Fruit fly (Drosophila melanogaster) whole organism, embryonic: ENCODE results near the gene Rcd2.

Experiments
- Adf1 ChIP-seq: fragments of 200-800 bp; sonication (Bioruptor generic); IDR thresholded peaks from 2 replicates; pipeline ENCODE4 v1.3.6; 2022; ENCODE audit warnings: missing biosample characterization, missing genetic modification characterization
- Bdp1 ChIP-seq: fragments of 200-800 bp; sonication (Bioruptor generic); optimal IDR thresholded peaks from 3 replicates; lab custom pipeline; 2016; ENCODE audit warnings: missing biosample characterization, missing genetic modification characterization
- CG10321 ChIP-seq: fragments of 200-800 bp; sonication (Bioruptor generic); IDR thresholded peaks from 2 replicates; pipeline ENCODE4 v1.3.6; 2022; ENCODE audit warnings: missing biosample characterization, missing genetic modification characterization
- CG10543 ChIP-seq: fragments of 200-800 bp; sonication (Bioruptor generic); optimal IDR thresholded peaks from 3 replicates; lab custom pipeline; 2017; ENCODE audit warnings: missing biosample characterization, mild to moderate bottlenecking, missing genetic modification characterization, moderate library complexity
- CG11247 ChIP-seq: fragments of 200-800 bp; sonication (Bioruptor generic); IDR thresholded peaks from 2 replicates; pipeline ENCODE4 v1.3.6; 2022; ENCODE audit warnings: missing biosample characterization, missing genetic modification characterization
- CG14441 ChIP-seq: fragments of 200-800 bp; sonication (Bioruptor generic); IDR thresholded peaks from 2 replicates; pipeline ENCODE4 v1.3.6; 2022; ENCODE audit warnings: missing biosample characterization, missing genetic modification characterization
- CG15073 ChIP-seq: fragments of 200-800 bp; sonication (Bioruptor generic); optimal IDR thresholded peaks from 2 replicates; lab custom pipeline; 2016; ENCODE audit warnings: missing biosample characterization, missing genetic modification characterization
- CG1647 ChIP-seq: fragments of 200-800 bp; sonication (Bioruptor generic); optimal IDR thresholded peaks from 3 replicates; lab custom pipeline; 2016; ENCODE audit warnings: missing biosample characterization, missing genetic modification characterization
- CG16863 ChIP-seq: fragments of 200-800 bp; sonication (Bioruptor generic); optimal IDR thresholded peaks from 3 replicates; lab custom pipeline; 2016; ENCODE audit warnings: missing biosample characterization, missing genetic modification characterization
- CG18764 ChIP-seq: fragments of 200-800 bp; sonication (Bioruptor generic); optimal IDR thresholded peaks from 3 replicates; lab custom pipeline; 2016; ENCODE audit warnings: missing biosample characterization, missing genetic modification characterization
- CG2120 ChIP-seq: fragments of 200-800 bp; sonication (Bioruptor generic); optimal IDR thresholded peaks from 3 replicates; lab custom pipeline; 2016; ENCODE audit warnings: missing biosample characterization, missing genetic modification characterization
- CG31365 ChIP-seq: fragments of 200-800 bp; sonication (Bioruptor generic); optimal IDR thresholded peaks from 2 replicates; lab custom pipeline; 2018; ENCODE audit warnings: missing biosample characterization, mild to moderate bottlenecking, missing genetic modification characterization
- CG32767 ChIP-seq: fragments of 200-800 bp; sonication (Bioruptor generic); IDR thresholded peaks from 2 replicates; pipeline ENCODE4 v1.3.6; 2022; ENCODE audit warnings: missing biosample characterization, missing genetic modification characterization
- CG32772 ChIP-seq: fragments of 200-800 bp; sonication (Bioruptor generic); IDR thresholded peaks from 2 replicates; pipeline ENCODE4 v1.3.6; 2022; ENCODE audit warnings: missing biosample characterization, missing genetic modification characterization
- CG3281 ChIP-seq: fragments of 200-800 bp; sonication (Bioruptor generic); optimal IDR thresholded peaks from 3 replicates; lab custom pipeline; 2017; ENCODE audit warnings: missing biosample characterization, mild to moderate bottlenecking, missing genetic modification characterization
- CG4424 ChIP-seq: fragments of 200-800 bp; sonication (Bioruptor generic); optimal IDR thresholded peaks from 3 replicates; lab custom pipeline; 2016; ENCODE audit warnings: missing biosample characterization, missing genetic modification characterization
- CG6854 ChIP-seq: fragments of 200-800 bp; sonication (Bioruptor generic); optimal IDR thresholded peaks from 3 replicates; lab custom pipeline; 2017; ENCODE audit warnings: missing biosample characterization, mild to moderate bottlenecking, missing genetic modification characterization
- CG7963 ChIP-seq: fragments of 200-800 bp; sonication (Bioruptor generic); IDR thresholded peaks from 3 replicates; pipeline ENCODE4 v1.3.6; 2022; ENCODE audit warnings: missing biosample characterization, missing genetic modification characterization; ENCODE audit not compliant: partially characterized antibody
- CG8281 ChIP-seq: fragments of 200-800 bp; sonication (Bioruptor generic); optimal IDR thresholded peaks from 2 replicates; lab custom pipeline; 2018; ENCODE audit warnings: missing biosample characterization, mild to moderate bottlenecking, missing genetic modification characterization, moderate library complexity
- CG8290 ChIP-seq, 3 experiments: fragments of 200-800 bp; sonication (Bioruptor generic); optimal IDR thresholded peaks; 2 replicates each; lab custom pipeline; 2016 to 2019; ENCODE audit warnings: missing biosample characterization in 3 of 3, missing genetic modification characterization in 3 of 3, mild to moderate bottlenecking in 2 of 3, moderate library complexity in 1 of 3
- CG8944 ChIP-seq: fragments of 200-800 bp; sonication (Bioruptor generic); optimal IDR thresholded peaks from 3 replicates; lab custom pipeline; 2016; ENCODE audit warnings: missing biosample characterization, missing genetic modification characterization
- CG9215 ChIP-seq: fragments of 200-800 bp; sonication (Bioruptor generic); IDR thresholded peaks from 2 replicates; pipeline ENCODE4 v1.3.6; 2022; ENCODE audit warnings: missing biosample characterization, missing genetic modification characterization
- CG9727 ChIP-seq: fragments of 200-800 bp; sonication (Bioruptor generic); optimal IDR thresholded peaks from 3 replicates; lab custom pipeline; 2017; ENCODE audit warnings: missing biosample characterization, mild to moderate bottlenecking, missing genetic modification characterization
- Hey ChIP-seq: fragments of 200-800 bp; sonication (Bioruptor generic); optimal IDR thresholded peaks from 3 replicates; lab custom pipeline; 2018; ENCODE audit warnings: missing biosample characterization, mild to moderate bottlenecking, missing genetic modification characterization
- Mes4 ChIP-seq: fragments of 200-800 bp; sonication (Bioruptor generic); optimal IDR thresholded peaks from 2 replicates; lab custom pipeline; 2016; ENCODE audit warnings: missing biosample characterization, missing genetic modification characterization
- NC2β ChIP-seq: fragments of 200-800 bp; sonication (Bioruptor generic); optimal IDR thresholded peaks from 2 replicates; lab custom pipeline; 2016; ENCODE audit warnings: missing biosample characterization, missing genetic modification characterization
- Neu2 ChIP-seq: fragments of 200-800 bp; sonication (Bioruptor generic); optimal IDR thresholded peaks from 3 replicates; lab custom pipeline; 2016; ENCODE audit warnings: missing biosample characterization, missing genetic modification characterization, borderline replicate concordance
- Opbp ChIP-seq: fragments of 200-800 bp; sonication (Bioruptor generic); IDR thresholded peaks from 3 replicates; pipeline ENCODE4 v1.3.6; 2022; ENCODE audit warnings: missing biosample characterization, missing genetic modification characterization; ENCODE audit not compliant: partially characterized antibody
- Scr ChIP-seq: fragments of 200-800 bp; sonication (Bioruptor generic); IDR thresholded peaks from 2 replicates; pipeline ENCODE4 v1.3.6; 2022; ENCODE audit warnings: missing biosample characterization, missing genetic modification characterization; ENCODE audit not compliant: partially characterized antibody
- Sox100B ChIP-seq: fragments of 200-800 bp; sonication (Bioruptor generic); optimal IDR thresholded peaks from 3 replicates; lab custom pipeline; 2018; ENCODE audit warnings: missing biosample characterization, mild to moderate bottlenecking, missing genetic modification characterization
- Sry-δ ChIP-seq: fragments of 200-800 bp; sonication (Bioruptor generic); optimal IDR thresholded peaks from 2 replicates; lab custom pipeline; 2016; ENCODE audit warnings: missing biosample characterization, missing genetic modification characterization
- Ssrp ChIP-seq: fragments of 200-800 bp; sonication (Bioruptor generic); optimal IDR thresholded peaks from 2 replicates; lab custom pipeline; 2018; ENCODE audit warnings: missing biosample characterization, mild to moderate bottlenecking, missing genetic modification characterization, moderate library complexity
- Tbp ChIP-seq: fragments of >200 bp; optimal IDR thresholded peaks from 2 replicates; lab custom pipeline; 2018; ENCODE audit warnings: missing biosample characterization, missing genetic modification characterization
- ap ChIP-seq: fragments of 200-800 bp; sonication (Bioruptor generic); IDR thresholded peaks from 2 replicates; pipeline ENCODE4 v1.3.6; 2022; ENCODE audit warnings: missing biosample characterization, missing genetic modification characterization
- az2 ChIP-seq: fragments of 200-800 bp; sonication (Bioruptor generic); optimal IDR thresholded peaks from 3 replicates; lab custom pipeline; 2016; ENCODE audit warnings: missing biosample characterization, missing genetic modification characterization
- bab2 ChIP-seq: fragments of 200-800 bp; sonication (Bioruptor generic); optimal IDR thresholded peaks from 2 replicates; lab custom pipeline; 2016; ENCODE audit warnings: missing biosample characterization, missing genetic modification characterization
- cad ChIP-seq: fragments of >200 bp; optimal IDR thresholded peaks from 2 replicates; lab custom pipeline; 2017; ENCODE audit warnings: missing biosample characterization, missing genetic modification characterization
- cas ChIP-seq: fragments of 200-800 bp; sonication (Bioruptor generic); IDR thresholded peaks from 2 replicates; pipeline ENCODE4 v1.3.6; 2022; ENCODE audit warnings: missing biosample characterization, missing genetic modification characterization
- chif ChIP-seq, 2 experiments: fragments of 200-800 bp; sonication (Bioruptor generic); optimal IDR thresholded peaks; 3 replicates each; lab custom pipeline; 2016; ENCODE audit warnings: missing biosample characterization in 2 of 2, missing genetic modification characterization in 2 of 2
- ci ChIP-seq: fragments of 200-800 bp; sonication (Bioruptor generic); IDR thresholded peaks from 3 replicates; pipeline ENCODE4 v1.3.6; 2022; ENCODE audit warnings: missing biosample characterization, missing genetic modification characterization
- dysf ChIP-seq: fragments of 200-800 bp; sonication (Bioruptor generic); IDR thresholded peaks from 3 replicates; pipeline ENCODE4 v1.3.6; 2022; ENCODE audit warnings: missing biosample characterization, missing genetic modification characterization
- ham ChIP-seq: fragments of 200-800 bp; sonication (Bioruptor generic); IDR thresholded peaks from 2 replicates; pipeline ENCODE4 v1.3.6; 2022; ENCODE audit warnings: missing biosample characterization, missing genetic modification characterization
- her ChIP-seq: fragments of 200-800 bp; sonication (Bioruptor generic); optimal IDR thresholded peaks from 2 replicates; lab custom pipeline; 2016; ENCODE audit warnings: missing biosample characterization, missing genetic modification characterization
- inv ChIP-seq: fragments of 200-800 bp; sonication (Bioruptor generic); IDR thresholded peaks from 2 replicates; pipeline ENCODE4 v1.3.6; 2022; ENCODE audit warnings: missing biosample characterization, missing genetic modification characterization; ENCODE audit not compliant: partially characterized antibody
- jing ChIP-seq: fragments of 200-800 bp; sonication (Bioruptor generic); optimal IDR thresholded peaks from 2 replicates; lab custom pipeline; 2018; ENCODE audit warnings: missing biosample characterization, mild to moderate bottlenecking, missing genetic modification characterization
- klu ChIP-seq: fragments of 200-800 bp; sonication (Bioruptor generic); IDR thresholded peaks from 2 replicates; pipeline ENCODE4 v1.3.6; 2022; ENCODE audit warnings: missing biosample characterization, missing genetic modification characterization
- lola ChIP-seq, 3 experiments: fragments of >200 bp in 2 of 3; fragments of 200-800 bp in 1 of 3; sonication (Bioruptor generic) in 1 of 3; optimal IDR thresholded peaks; 2 replicates each; lab custom pipeline; 2017 to 2019; ENCODE audit warnings: missing biosample characterization in 3 of 3, missing genetic modification characterization in 3 of 3, mild to moderate bottlenecking in 1 of 3, moderate library complexity in 1 of 3
- org-1 ChIP-seq: fragments of 200-800 bp; sonication (Bioruptor generic); optimal IDR thresholded peaks from 2 replicates; lab custom pipeline; 2017; ENCODE audit warnings: missing biosample characterization, missing genetic modification characterization
- trem ChIP-seq: fragments of 200-800 bp; optimal IDR thresholded peaks from 3 replicates; lab custom pipeline; 2019; ENCODE audit warnings: missing biosample characterization, mild to moderate bottlenecking, missing genetic modification characterization, moderate library complexity
- zen ChIP-seq: fragments of 200-800 bp; sonication (Bioruptor generic); optimal IDR thresholded peaks from 3 replicates; lab custom pipeline; 2018; ENCODE audit warnings: missing biosample characterization, mild to moderate bottlenecking, missing genetic modification characterization, moderate library complexity
- zfh2 ChIP-seq: fragments of 200-800 bp; sonication (Bioruptor generic); optimal IDR thresholded peaks from 2 replicates; lab custom pipeline; 2016; ENCODE audit warnings: missing biosample characterization, missing genetic modification characterization

Rcd2 gene

DNA sequence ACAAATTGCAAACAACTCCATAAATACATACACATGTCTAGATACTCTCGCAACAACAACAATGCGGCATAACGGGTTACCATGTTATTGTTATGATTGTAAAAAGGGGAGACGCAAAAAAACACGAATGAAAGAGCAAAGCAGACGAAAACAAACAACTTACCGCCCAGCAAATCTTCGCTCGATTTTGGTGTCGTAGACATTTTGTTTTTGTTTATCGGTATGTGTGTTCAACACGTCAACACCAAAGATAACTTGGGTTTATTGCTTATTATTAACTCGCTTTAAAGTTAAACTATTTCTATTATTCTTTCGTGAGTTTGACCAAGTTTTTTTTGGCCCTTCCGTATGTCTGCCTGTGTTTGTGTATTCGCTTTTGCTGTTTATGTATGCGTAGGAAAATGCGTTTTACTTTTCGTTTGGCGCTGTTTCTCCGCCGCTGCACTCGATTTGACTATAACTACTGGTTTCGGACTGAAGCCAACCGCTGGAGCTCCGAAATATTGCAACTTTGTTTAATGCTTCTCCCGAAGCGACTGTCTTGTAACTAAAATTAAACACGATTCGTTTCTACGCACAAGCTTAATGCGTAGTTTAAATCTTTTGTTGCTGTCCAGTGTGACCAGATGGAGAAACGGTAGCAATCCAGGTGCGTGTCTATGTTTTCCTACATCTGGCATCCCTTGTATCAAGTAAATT, 21.3 kb downstream of the Rcd2 start, which contains the start of gene BNIP3 (continued):
- TF ChIP-seq cad (GFP tag; lab: Kevin White, UChicago) (no peak), CG32767 (GFP tag; lab: Robert Waterston, UW) (no peak), Bdp1 (GFP tag; lab: Kevin White, UChicago) (no peak), chif (GFP tag; optimal IDR thresholded peaks at IDR 0.05; lab: Kevin White, UChicago) (no peak), CG31365 (peak; percentile 8), CG18764 (GFP tag; lab: Kevin White, UChicago) (no peak), inv (GFP tag; lab: Robert Waterston, UW) (no peak), NC2β (GFP tag; lab: Kevin White, UChicago) (no peak), CG7963 (GFP tag; lab: Robert Waterston, UW) (no peak), org-1 (no peak), CG15073 (GFP tag; lab: Kevin White, UChicago) (no peak), ap (no peak), dysf (no peak), zen (peak; percentile 10), az2 (no peak), her (GFP tag; lab: Kevin White, UChicago) (no peak), ham (GFP tag; lab: Robert Waterston, UW) (no peak), Scr (no peak), CG14441 (GFP tag; lab: Robert Waterston, UW) (no peak), CG9727 (GFP tag; lab: Kevin White, UChicago) (no peak), Neu2 (no peak), CG32772 (GFP tag; lab: Robert Waterston, UW) (no peak), jing (GFP tag; lab: Kevin White, UChicago) (no peak), CG3281 (no peak), CG10321 (no peak), Adf1 (GFP tag; lab: Robert Waterston, UW) (no peak), CG8290 (GFP tag; optimal IDR thresholded peaks at IDR 0.05; lab: Kevin White, UChicago) (no peak), CG8290 (tag; optimal IDR thresholded peaks at IDR 0.05; lab: Kevin White, UChicago) (peak in 1 of 2 experiments; percentile 68), lola (GFP tag; optimal IDR thresholded peaks at IDR 0.05; lab: Kevin White, UChicago) (no peak), CG1647 (no peak), cas (GFP tag; lab: Robert Waterston, UW) (no peak), Tbp (GFP tag; lab: Kevin White, UChicago) (no peak), CG9215 (GFP tag; lab: Robert Waterston, UW) (no peak), Ssrp (tag; lab: Kevin White, UChicago) (no peak), trem (tag; lab: Kevin White, UChicago) (peak; percentile 55), Opbp (GFP tag; lab: Robert Waterston, UW) (peak; percentile 38; the same call in 2 of the 3 replicates), CG16863 (GFP tag; lab: Kevin White, UChicago) (no peak), Sry-δ (GFP tag; lab: Kevin White, UChicago) (no peak), Hey (tag; lab: Kevin White, UChicago) (no peak), CG10543 (GFP tag; lab: Kevin White, UChicago) (peak; percentile 68), bab2 (GFP tag; lab: Kevin White, UChicago) (no peak), CG6854 (GFP tag; lab: Kevin White, UChicago) (no peak), CG11247 (GFP tag; lab: Robert Waterston, UW) (no peak), zfh2 (GFP tag; lab: Kevin White, UChicago) (no peak), ci (GFP tag; lab: Robert Waterston, UW) (no peak), CG2120 (no peak), klu (GFP tag; lab: Robert Waterston, UW) (no peak), Mes4 (GFP tag; lab: Kevin White, UChicago) (no peak), Sox100B (GFP tag; lab: Kevin White, UChicago) (no peak), CG8281 (tag; lab: Kevin White, UChicago) (no peak), CG8944 (GFP tag; lab: Kevin White, UChicago) (no peak), CG4424 (GFP tag; lab: Kevin White, UChicago) (no peak)
